Worm (Caenorhabditis elegans): ENCODE measurements around the gene srz-31.

DNA sequence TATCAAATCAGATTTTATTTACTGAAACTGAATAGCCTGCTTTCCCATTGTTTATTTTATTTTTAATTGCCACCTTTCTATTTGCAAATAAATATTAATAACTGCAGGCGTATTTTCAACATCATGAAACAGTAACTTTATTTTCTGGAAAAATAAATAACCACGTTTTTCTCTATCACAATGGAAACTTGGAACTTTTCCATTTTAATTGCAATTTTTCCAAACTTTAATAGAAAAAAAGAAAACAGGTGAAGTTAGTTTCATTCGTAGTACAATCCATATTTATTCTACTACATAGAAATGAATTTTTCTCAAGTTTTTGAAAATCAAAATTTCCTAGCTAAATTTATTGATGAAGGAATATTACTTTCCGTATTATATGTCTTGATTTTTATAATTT, 8.1 kb upstream of the srz-31 start, which contains the start of gene srz-42:
- TF ChIP-seq F13H6.1 (tag; optimal IDR thresholded peaks at IDR 0.05), result no peak
- TF ChIP-seq pha-4 (tag; optimal IDR thresholded peaks at IDR 0.05), result no peak
- TF ChIP-seq ceh-6 (GFP tag; optimal IDR thresholded peaks at IDR 0.05), result no peak
- TF ChIP-seq nfya-1 (tag; optimal IDR thresholded peaks at IDR 0.05), result no peak
- no peak for TF ChIP-seq elt-2 (tag; optimal IDR thresholded peaks at IDR 0.05)

Measured in whole organism, late embryonic.